Fruit fly (Drosophila melanogaster) whole organism, adult: ENCODE measurements around the gene CG34302.
A peak's percentile ranks its signal among the peaks of the same experiment; 100 is the strongest.

ENCODE experiments used
- CG12768 ChIP-seq: fragments of 200-800 bp; sonication (Bioruptor generic); optimal IDR thresholded peaks from 2 replicates; lab custom pipeline; 2017; ENCODE audit warnings: missing biosample characterization, missing genetic modification characterization, mild to moderate bottlenecking, moderate library complexity, missing genetic modification reagents
- CG33017 ChIP-seq: fragments of 200-800 bp; sonication (Bioruptor generic); optimal IDR thresholded peaks from 2 replicates; lab custom pipeline; 2018; ENCODE audit warnings: missing biosample characterization, mild to moderate bottlenecking, missing genetic modification characterization, moderate library complexity
- CG5204 ChIP-seq: fragments of 200-800 bp; sonication (Bioruptor generic); optimal IDR thresholded peaks from 2 replicates; lab custom pipeline; 2016; ENCODE audit warnings: missing biosample characterization, missing genetic modification characterization
- CG7101 ChIP-seq: fragments of 200-800 bp; sonication (Bioruptor generic); optimal IDR thresholded peaks from 2 replicates; lab custom pipeline; 2018; ENCODE audit warnings: missing biosample characterization, mild to moderate bottlenecking, missing genetic modification characterization, moderate library complexity
- Clk ChIP-seq: fragments of 200-800 bp; sonication (Bioruptor generic); optimal IDR thresholded peaks from 2 replicates; lab custom pipeline; 2017; ENCODE audit warnings: missing biosample characterization, missing genetic modification characterization
- Mnt ChIP-seq: fragments of 200-800 bp; sonication (Bioruptor generic); optimal IDR thresholded peaks from 2 replicates; lab custom pipeline; 2016; ENCODE audit warnings: missing biosample characterization, mild to moderate bottlenecking, missing genetic modification characterization
- cic ChIP-seq: fragments of 200-800 bp; sonication (Bioruptor generic); optimal IDR thresholded peaks from 2 replicates; lab custom pipeline; 2017; ENCODE audit warnings: missing biosample characterization, mild to moderate bottlenecking, missing genetic modification characterization, moderate library complexity
- cnc ChIP-seq, 2 experiments: fragments of >200 bp; optimal IDR thresholded peaks; 2 replicates each; lab custom pipeline; 2017
- tj ChIP-seq: fragments of 200-800 bp; sonication (Bioruptor generic); optimal IDR thresholded peaks from 3 replicates; lab custom pipeline; 2017; ENCODE audit warnings: missing biosample characterization, mild to moderate bottlenecking, missing genetic modification characterization, moderate library complexity
- toe ChIP-seq: fragments of 200-800 bp; sonication (Bioruptor generic); optimal IDR thresholded peaks from 2 replicates; lab custom pipeline; 2016; ENCODE audit warnings: missing biosample characterization, missing genetic modification characterization

DNA sequence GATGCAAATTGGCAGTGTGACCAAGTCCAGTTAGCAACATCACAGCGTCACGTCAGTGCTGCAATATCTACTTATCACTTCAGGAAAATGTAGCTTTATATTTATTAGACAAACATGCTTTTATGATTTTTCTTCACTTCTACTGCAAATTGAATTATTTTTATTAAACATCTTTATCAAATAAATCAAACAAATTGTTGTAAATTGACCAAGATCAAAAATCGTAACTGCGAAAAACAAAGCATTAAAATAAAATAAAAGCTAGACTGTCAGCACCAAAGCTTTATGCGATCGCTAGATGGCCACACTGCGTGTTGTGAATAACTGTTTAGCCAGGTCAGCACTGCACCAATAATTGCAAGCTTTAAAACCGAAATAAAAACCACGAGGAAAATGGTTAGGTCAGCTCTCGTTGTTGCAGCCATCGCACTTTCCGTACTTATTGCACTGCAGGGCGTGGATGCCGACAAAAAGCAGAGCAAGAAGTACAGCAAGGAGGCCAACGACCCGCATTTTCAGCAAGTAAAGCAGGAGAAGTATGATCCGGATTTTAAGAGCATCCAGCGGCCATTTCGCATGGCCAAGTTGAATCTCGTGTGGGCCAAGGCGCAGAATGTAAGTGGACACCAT lies 32.3 kb downstream of the CG34302 start, which contains the start of the genes CG12945 and CG8507:
- TF ChIP-seq CG7101 (tag; lab: Kevin White, UChicago) (peak; percentile 65), cic (peak; percentile 44), cnc (optimal IDR thresholded peaks at IDR 0.05; lab: Kevin White, UChicago) (no peak), Mnt (GFP tag; lab: Kevin White, UChicago) (peak; percentile 41), CG12768 (GFP tag; lab: Kevin White, UChicago) (peak; percentile 52), Clk (GFP tag; lab: Kevin White, UChicago) (no peak), toe (GFP tag; lab: Kevin White, UChicago) (no peak), CG5204 (GFP tag; lab: Kevin White, UChicago) (no peak), tj (GFP tag; lab: Kevin White, UChicago) (peak; percentile 97), CG33017 (tag; lab: Kevin White, UChicago) (peak; percentile 53)
